Fruit fly (Drosophila melanogaster): ENCODE results near the gene Larp4B.

Larp4B gene

DNA sequence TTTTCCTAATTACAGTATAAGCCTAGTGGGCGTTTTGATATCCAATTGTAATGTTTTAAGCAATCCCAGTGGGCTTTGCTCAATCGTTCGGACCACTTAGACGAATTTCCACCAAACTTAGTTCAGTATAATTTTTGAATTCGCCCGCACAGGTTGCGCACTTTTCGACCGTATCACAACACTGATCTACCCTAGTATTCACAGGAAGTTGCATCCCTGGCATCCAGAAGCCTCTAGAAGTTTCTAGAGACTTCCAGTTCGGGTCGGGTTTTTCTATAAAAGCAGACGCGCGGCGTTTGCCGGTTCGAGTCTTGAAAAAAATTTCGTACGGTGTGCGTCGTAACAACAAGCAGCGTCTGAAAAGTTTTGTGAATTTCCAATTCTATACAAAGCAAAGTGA, 31.7 kb upstream of the Larp4B start, which contains the start of gene Hsp83 (continued):
- TF ChIP-seq CG12155 (GFP tag; optimal IDR thresholded peaks at IDR 0.05) = peak; percentile 74
- peak; percentile 84 for TF ChIP-seq ERR (GFP tag; optimal IDR thresholded peaks at IDR 0.05)
- TF ChIP-seq twi (tag; optimal IDR thresholded peaks at IDR 0.05) = peak; percentile 76
- peak; percentile 76 for TF ChIP-seq CG9797 (GFP tag; optimal IDR thresholded peaks at IDR 0.05)
- TF ChIP-seq gro (GFP tag; optimal IDR thresholded peaks at IDR 0.05) = peak; percentile 97
- no peak for TF ChIP-seq inv (GFP tag; IDR thresholded peaks at IDR 0.05; ENCODE audit: partially characterized antibody)
- peak; percentile 58 for TF ChIP-seq CG31388 (GFP tag; optimal IDR thresholded peaks at IDR 0.05)
- TF ChIP-seq CG11093 (GFP tag; IDR thresholded peaks at IDR 0.05) = peak; percentile 73; the same call in 2 of the 3 replicates
- TF ChIP-seq CG7745 (tag; optimal IDR thresholded peaks at IDR 0.05) = peak; percentile 80
- peak; percentile 87 for TF ChIP-seq H2.0 (GFP tag; IDR thresholded peaks at IDR 0.05)
- TF ChIP-seq CG7271 (tag; optimal IDR thresholded peaks at IDR 0.05) = peak; percentile 97
- TF ChIP-seq abd-A (tag; optimal IDR thresholded peaks at IDR 0.05) = no peak
- peak in 1 of 3 experiments; percentile 59 for TF ChIP-seq lola (GFP tag; optimal IDR thresholded peaks at IDR 0.05)
- no peak for TF ChIP-seq fru (optimal IDR thresholded peaks at IDR 0.05)
- no peak for TF ChIP-seq CG2129 (GFP tag; IDR thresholded peaks at IDR 0.05; ENCODE audit: partially characterized antibody)
- peak; percentile 88 for TF ChIP-seq CG9609 (GFP tag; optimal IDR thresholded peaks at IDR 0.05)
- peak; percentile 95 for TF ChIP-seq CG11398 (GFP tag; optimal IDR thresholded peaks at IDR 0.05)
- TF ChIP-seq Bdp1 (GFP tag; optimal IDR thresholded peaks at IDR 0.05) = peak; percentile 89
- peak; percentile 99 for TF ChIP-seq Hand (GFP tag; optimal IDR thresholded peaks at IDR 0.05)
- peak; percentile 54; the same call in 1 of the 2 replicates for TF ChIP-seq crol (GFP tag; IDR thresholded peaks at IDR 0.05)
- peak; percentile 98 for TF ChIP-seq sqz (GFP tag; optimal IDR thresholded peaks at IDR 0.05)
- TF ChIP-seq CG18476 (GFP tag; optimal IDR thresholded peaks at IDR 0.05) = peak; percentile 83
- no peak for TF ChIP-seq Sry-δ (GFP tag; optimal IDR thresholded peaks at IDR 0.05)
- peak; percentile 91 for TF ChIP-seq CG5245 (GFP tag; optimal IDR thresholded peaks at IDR 0.05)
- peak; percentile 96 for TF ChIP-seq CG11456 (GFP tag; IDR thresholded peaks at IDR 0.05)
- TF ChIP-seq nom (GFP tag; optimal IDR thresholded peaks at IDR 0.05) = peak; percentile 99
- TF ChIP-seq CG6175 (GFP tag; IDR thresholded peaks at IDR 0.05) = peak; percentile 90
- TF ChIP-seq jigr1 (GFP tag; IDR thresholded peaks at IDR 0.05) = no peak
- peak; percentile 100 for TF ChIP-seq CG10543 (GFP tag; optimal IDR thresholded peaks at IDR 0.05)
- TF ChIP-seq tin (GFP tag; optimal IDR thresholded peaks at IDR 0.05) = peak; percentile 88
- peak; percentile 66 for TF ChIP-seq zen (tag; optimal IDR thresholded peaks at IDR 0.05)
- TF ChIP-seq Six4 (GFP tag; optimal IDR thresholded peaks at IDR 0.05) = peak; percentile 88
- peak; percentile 90 for TF ChIP-seq grau (tag; optimal IDR thresholded peaks at IDR 0.05)
- peak; percentile 94 for TF ChIP-seq CG3407 (GFP tag; optimal IDR thresholded peaks at IDR 0.05)
- peak; percentile 88 for TF ChIP-seq lilli (GFP tag; optimal IDR thresholded peaks at IDR 0.05)
- peak; percentile 91 for TF ChIP-seq luna (GFP tag; optimal IDR thresholded peaks at IDR 0.05)
- peak; percentile 89 for TF ChIP-seq dysf (GFP tag; IDR thresholded peaks at IDR 0.05)
- TF ChIP-seq Hmr (GFP tag; optimal IDR thresholded peaks at IDR 0.05) = peak; percentile 99
- peak; percentile 87 for TF ChIP-seq CG11085 (GFP tag; IDR thresholded peaks at IDR 0.05)
- no peak; the same call in 2 of the 3 replicates for TF ChIP-seq CG11560 (tag; IDR thresholded peaks at IDR 0.05)
- peak; percentile 100 for TF ChIP-seq CG34376 (GFP tag; optimal IDR thresholded peaks at IDR 0.05)
- TF ChIP-seq gem (tag; optimal IDR thresholded peaks at IDR 0.05) = peak; percentile 77
- TF ChIP-seq usp (GFP tag; optimal IDR thresholded peaks at IDR 0.05) = no peak
- 0 out of 2 replicates have a peak, but pooled peaks have one; percentile 17 for TF ChIP-seq Lim3 (GFP tag; IDR thresholded peaks at IDR 0.05)
- peak; percentile 96 for TF ChIP-seq pb (GFP tag; optimal IDR thresholded peaks at IDR 0.05)
- peak; percentile 82 for TF ChIP-seq phol (tag; optimal IDR thresholded peaks at IDR 0.05)
- TF ChIP-seq slp2 (GFP tag; optimal IDR thresholded peaks at IDR 0.05) = peak; percentile 91
- TF ChIP-seq CG12391 (tag; optimal IDR thresholded peaks at IDR 0.05) = peak; percentile 95
- peak; percentile 97 for TF ChIP-seq ATbp (GFP tag; optimal IDR thresholded peaks at IDR 0.05)
- TF ChIP-seq CG15479 (GFP tag; optimal IDR thresholded peaks at IDR 0.05) = peak; percentile 53
- peak; percentile 83 for TF ChIP-seq az2 (GFP tag; optimal IDR thresholded peaks at IDR 0.05)

Data from whole organism, embryonic.